Worm (Caenorhabditis elegans): Measurements from ENCODE around the gene scav-4.

ce11 chrX:12937521-12937920 lies 44.1 kb upstream of the scav-4 start:
- TF ChIP-seq him-1 (tag; optimal IDR thresholded peaks at IDR 0.05) (no peak), dao-5 (tag; optimal IDR thresholded peaks at IDR 0.05) (no peak), W03F9.2 (tag; optimal IDR thresholded peaks at IDR 0.05) (no peak)

Data from whole organism, L4/young adult.